Worm (Caenorhabditis elegans) whole organism, mixed stage, embryonic: ENCODE results near the gene mig-39.

ENCODE experiments used
- M03D4.4 ChIP-seq: sonication (generic microtip); optimal IDR thresholded peaks from 2 replicates; lab custom pipeline; 2017; ENCODE audit warnings: mild to moderate bottlenecking, missing genetic modification characterization, missing compliant biosample characterization
- blmp-1 ChIP-seq: fragments of 150-350 bp; optimal IDR thresholded peaks from 2 replicates; lab custom pipeline; 2014; ENCODE audit warnings: missing biosample characterization, missing genetic modification characterization
- ceh-39 ChIP-seq: fragments of 150-350 bp; optimal IDR thresholded peaks from 2 replicates; lab custom pipeline; 2014; ENCODE audit warnings: missing biosample characterization, missing genetic modification characterization
- ceh-83 ChIP-seq: fragments of 200-800 bp; sonication (Bioruptor generic); optimal IDR thresholded peaks from 2 replicates; lab custom pipeline; 2018; ENCODE audit warnings: mild to moderate bottlenecking, missing genetic modification characterization, missing compliant biosample characterization
- ces-1 ChIP-seq: fragments of 150-350 bp; optimal IDR thresholded peaks from 2 replicates; lab custom pipeline; 2014; ENCODE audit warnings: missing biosample characterization, missing genetic modification reagents, missing genetic modification characterization
- cnd-1 ChIP-seq: fragments of 200-800 bp; sonication (Bioruptor generic); optimal IDR thresholded peaks from 2 replicates; lab custom pipeline; 2018; ENCODE audit warnings: mild to moderate bottlenecking, missing genetic modification characterization, missing compliant biosample characterization
- drap-1 ChIP-seq: fragments of 200-800 bp; sonication (Bioruptor generic); optimal IDR thresholded peaks from 3 replicates; lab custom pipeline; 2018; ENCODE audit warnings: mild to moderate bottlenecking, missing genetic modification characterization, missing compliant biosample characterization
- elt-1 ChIP-seq: sonication (generic microtip); optimal IDR thresholded peaks from 2 replicates; lab custom pipeline; 2017; ENCODE audit warnings: missing genetic modification characterization, mild to moderate bottlenecking, missing compliant biosample characterization, antibody characterized with exemption, moderate library complexity, borderline replicate concordance; ENCODE audit not compliant: insufficient read depth
- elt-3 ChIP-seq: fragments of 150-350 bp; optimal IDR thresholded peaks from 2 replicates; lab custom pipeline; 2014; ENCODE audit warnings: missing biosample characterization, missing genetic modification characterization
- flh-1 ChIP-seq: fragments of 200-800 bp; sonication (Bioruptor generic); optimal IDR thresholded peaks from 2 replicates; lab custom pipeline; 2018; ENCODE audit warnings: mild to moderate bottlenecking, missing genetic modification characterization, moderate library complexity, missing compliant biosample characterization
- ham-2 ChIP-seq: fragments of 200-800 bp; sonication (Bioruptor generic); optimal IDR thresholded peaks from 2 replicates; lab custom pipeline; 2018; ENCODE audit warnings: mild to moderate bottlenecking, missing genetic modification characterization, missing compliant biosample characterization
- hlh-1 ChIP-seq: fragments of 150-350 bp; optimal IDR thresholded peaks from 2 replicates; lab custom pipeline; 2014; ENCODE audit warnings: missing biosample characterization, missing genetic modification reagents, missing genetic modification characterization
- lin-13 ChIP-seq: fragments of 150-350 bp; optimal IDR thresholded peaks from 2 replicates; lab custom pipeline; 2014; ENCODE audit warnings: missing biosample characterization, missing genetic modification characterization
- lin-32 ChIP-seq: fragments of 200-800 bp; sonication (Bioruptor generic); optimal IDR thresholded peaks from 2 replicates; lab custom pipeline; 2018; ENCODE audit warnings: mild to moderate bottlenecking, missing genetic modification characterization, missing compliant biosample characterization
- lsy-2 ChIP-seq: fragments of 150-350 bp; optimal IDR thresholded peaks from 2 replicates; lab custom pipeline; 2014; ENCODE audit warnings: missing biosample characterization, missing genetic modification characterization
- mab-5 ChIP-seq: fragments of 150-350 bp; optimal IDR thresholded peaks from 2 replicates; lab custom pipeline; 2014; ENCODE audit warnings: missing biosample characterization, missing genetic modification characterization
- mep-1 ChIP-seq: fragments of 150-350 bp; optimal IDR thresholded peaks from 2 replicates; lab custom pipeline; 2017; ENCODE audit warnings: missing biosample characterization, missing genetic modification reagents, missing genetic modification characterization, inconsistent platforms
- mls-2 ChIP-seq: sonication (generic microtip); optimal IDR thresholded peaks from 2 replicates; lab custom pipeline; 2016; ENCODE audit warnings: mild to moderate bottlenecking, missing genetic modification characterization, moderate library complexity, missing compliant biosample characterization
- nhr-12 ChIP-seq: fragments of 150-350 bp; optimal IDR thresholded peaks from 2 replicates; lab custom pipeline; 2014; ENCODE audit warnings: missing biosample characterization, missing genetic modification characterization
- nhr-2 ChIP-seq: fragments of 150-350 bp; optimal IDR thresholded peaks from 2 replicates; lab custom pipeline; 2014; ENCODE audit warnings: missing biosample characterization, missing genetic modification characterization
- nhr-237 ChIP-seq: fragments of 150-350 bp; optimal IDR thresholded peaks from 2 replicates; lab custom pipeline; 2014; ENCODE audit warnings: missing biosample characterization, missing genetic modification characterization
- pha-4 ChIP-seq: fragments of 150-350 bp; optimal IDR thresholded peaks from 2 replicates; lab custom pipeline; 2018; ENCODE audit warnings: missing biosample characterization, missing genetic modification reagents, missing genetic modification characterization
- sem-2 ChIP-seq: fragments of 200-800 bp; sonication (Bioruptor generic); optimal IDR thresholded peaks from 2 replicates; lab custom pipeline; 2018; ENCODE audit warnings: mild to moderate bottlenecking, missing genetic modification characterization, missing compliant biosample characterization
- sptf-1 ChIP-seq: sonication (generic microtip); optimal IDR thresholded peaks from 2 replicates; lab custom pipeline; 2017; ENCODE audit warnings: mild to moderate bottlenecking, missing genetic modification characterization, moderate library complexity, missing compliant biosample characterization
- unc-120 ChIP-seq: sonication (generic microtip); optimal IDR thresholded peaks from 2 replicates; lab custom pipeline; 2017; ENCODE audit warnings: missing genetic modification characterization, missing compliant biosample characterization; ENCODE audit not compliant: poor library complexity, severe bottlenecking
- unc-62 ChIP-seq: fragments of 150-350 bp; optimal IDR thresholded peaks from 2 replicates; lab custom pipeline; 2014; ENCODE audit warnings: missing biosample characterization, missing genetic modification reagents, missing genetic modification characterization
- zip-8 ChIP-seq: fragments of 150-350 bp; optimal IDR thresholded peaks from 2 replicates; lab custom pipeline; 2014; ENCODE audit warnings: missing biosample characterization, missing genetic modification characterization
- ztf-11 ChIP-seq: fragments of 150-350 bp; optimal IDR thresholded peaks from 2 replicates; lab custom pipeline; 2014; ENCODE audit warnings: missing biosample characterization, missing genetic modification characterization

The mig-39 gene

DNA sequence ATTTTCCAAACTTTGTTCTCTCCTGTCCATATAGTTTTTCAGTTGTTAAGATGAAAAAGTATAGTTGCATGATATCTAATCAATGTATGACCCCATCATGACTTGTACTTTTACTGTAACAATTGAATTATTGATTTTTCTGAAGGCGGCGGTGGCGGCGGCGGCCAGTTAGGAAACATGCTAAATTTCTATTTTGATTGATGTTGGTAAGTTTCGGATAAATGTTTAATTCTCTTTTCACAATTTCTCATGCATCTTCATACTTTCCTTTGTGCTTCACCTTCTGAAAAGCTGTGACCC is 48.9 kb upstream of the mig-39 start, which contains the start of gene sor-1:
sor-1 (plus strand) TSS at position 201 of the 300 bp plus-strand sequence.
- TF ChIP-seq drap-1 (no peak), sem-2 (GFP tag; lab: Kevin White, UChicago) (no peak), mep-1 (tag; lab: Kevin White, UChicago) (no peak), blmp-1 (tag; lab: Kevin White, UChicago) (no peak), mls-2 (tag; lab: Kevin White, UChicago) (no peak), mab-5 (tag; lab: Kevin White, UChicago) (no peak), ceh-39 (tag; lab: Kevin White, UChicago) (no peak), lin-32 (GFP tag; lab: Kevin White, UChicago) (no peak), zip-8 (tag; lab: Kevin White, UChicago) (no peak), elt-3 (tag; lab: Kevin White, UChicago) (no peak), pha-4 (tag; lab: Kevin White, UChicago) (no peak), lin-13 (tag; lab: Kevin White, UChicago) (no peak), ztf-11 (tag; lab: Kevin White, UChicago) (no peak), hlh-1 (tag; lab: Kevin White, UChicago) (no peak)

DNA sequence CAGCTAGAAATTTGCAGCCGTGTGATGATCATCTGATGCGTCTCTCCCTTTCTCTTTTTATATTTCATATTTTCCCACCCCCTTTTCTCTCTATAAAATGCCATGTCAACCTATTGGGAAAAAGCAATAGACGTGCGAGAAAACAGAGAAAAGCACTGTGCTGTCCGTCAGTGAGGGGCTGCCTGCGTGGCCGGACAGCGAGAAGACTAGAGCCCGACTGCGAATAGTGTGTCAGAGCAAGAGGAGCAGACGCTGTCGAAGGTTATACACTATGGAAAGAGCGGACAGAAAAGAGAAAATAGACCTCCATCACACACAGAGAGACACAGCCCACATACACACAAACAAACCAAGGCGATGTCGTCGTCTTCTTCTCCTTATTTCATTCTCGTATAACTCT is 41.8 kb upstream of the mig-39 start:
- TF ChIP-seq drap-1 = peak; percentile 49
- TF ChIP-seq mab-5 (tag; lab: Kevin White, UChicago) = no peak
- TF ChIP-seq unc-62 (GFP tag; lab: Kevin White, UChicago) = peak; percentile 48
- TF ChIP-seq cnd-1 (tag; lab: Kevin White, UChicago) = peak; percentile 50
- TF ChIP-seq ham-2 = peak; percentile 57
- TF ChIP-seq mep-1 (tag; lab: Kevin White, UChicago) = peak; percentile 36
- peak; percentile 29 for TF ChIP-seq lsy-2
- peak; percentile 9 for TF ChIP-seq sptf-1 (tag; lab: Kevin White, UChicago)
- TF ChIP-seq elt-1 = no peak
- peak; percentile 19 for TF ChIP-seq unc-120 (tag; lab: Kevin White, UChicago)
- TF ChIP-seq mls-2 (tag; lab: Kevin White, UChicago) = peak; percentile 53
- no peak for TF ChIP-seq nhr-237 (tag; lab: Kevin White, UChicago)
- peak; percentile 22 for TF ChIP-seq hlh-1 (tag; lab: Kevin White, UChicago)
- TF ChIP-seq nhr-2 = peak; percentile 1
- TF ChIP-seq pha-4 (tag; lab: Kevin White, UChicago) = peak; percentile 21
- peak; percentile 23 for TF ChIP-seq ces-1 (GFP tag; lab: Kevin White, UChicago)

DNA sequence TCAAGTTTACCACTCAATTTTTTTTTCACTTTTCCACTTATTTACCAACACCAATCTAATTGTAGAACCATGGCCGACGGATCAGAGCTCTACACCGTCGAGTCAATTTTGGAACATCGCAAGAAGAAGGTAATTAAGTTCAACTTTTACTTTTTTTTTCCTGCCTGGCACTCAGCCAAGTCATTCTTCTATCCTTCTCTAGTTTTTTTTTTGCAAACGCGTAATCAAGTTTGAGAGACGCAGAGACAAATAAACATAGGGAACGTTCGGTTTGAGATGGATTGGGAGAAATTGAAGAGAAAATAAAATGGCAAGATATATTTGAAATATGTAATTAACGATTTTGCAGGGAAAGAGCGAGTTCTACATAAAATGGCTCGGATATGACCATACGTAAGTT is 40.6 kb upstream of the mig-39 start, which contains the start of gene cec-1:
cec-1 (plus strand) TSS at position 63 of the 400 bp plus-strand sequence.
- TF ChIP-seq ceh-83 (no peak), sem-2 (GFP tag; lab: Kevin White, UChicago) (no peak), ces-1 (GFP tag; lab: Kevin White, UChicago) (peak; percentile 74)

DNA sequence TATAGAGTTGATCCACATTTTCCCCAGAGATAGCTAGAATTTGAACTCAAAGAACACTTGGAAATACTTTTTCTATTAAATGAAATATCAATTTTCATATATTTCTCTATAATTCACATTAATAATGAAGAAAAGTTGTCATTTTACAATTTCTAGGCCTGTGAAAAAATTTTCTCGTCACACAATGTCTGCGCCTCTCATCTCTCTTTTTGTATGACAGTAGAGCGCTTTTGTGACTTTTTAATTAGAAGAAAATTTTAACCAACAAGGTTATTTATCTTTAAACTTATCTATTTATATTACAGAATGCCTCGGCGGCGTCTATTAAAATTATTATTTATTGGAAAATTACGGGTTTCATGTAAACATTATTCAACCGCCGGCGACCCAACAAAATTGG is 37.8 kb upstream of the mig-39 start, which contains the start of gene ZK1236.1:
ZK1236.1 (plus strand) TSS at position 263 of the 400 bp plus-strand sequence.
- no peak for TF ChIP-seq flh-1 (GFP tag; lab: Kevin White, UChicago)
- TF ChIP-seq nhr-12 (tag; lab: Kevin White, UChicago) = no peak
- TF ChIP-seq, all 35 proteins: peak for 0

DNA sequence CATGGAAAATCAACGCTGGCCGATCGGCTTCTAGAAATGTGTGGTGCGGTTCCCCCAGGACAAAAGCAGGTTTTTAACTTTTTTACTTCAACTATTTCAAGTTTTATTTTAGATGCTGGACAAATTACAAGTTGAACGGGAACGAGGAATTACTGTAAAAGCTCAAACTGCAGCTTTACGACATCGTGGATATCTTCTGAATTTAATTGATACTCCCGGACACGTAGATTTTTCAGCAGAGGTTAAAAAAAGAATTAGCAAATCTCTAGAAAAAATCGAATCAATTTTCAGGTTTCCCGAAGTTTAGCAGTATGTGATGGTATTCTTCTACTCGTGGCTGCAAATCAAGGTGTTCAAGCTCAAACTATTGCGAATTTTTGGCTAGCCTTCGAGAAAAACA is 37.3 kb upstream of the mig-39 start:
- TF ChIP-seq ceh-39 (tag; lab: Kevin White, UChicago) (no peak), blmp-1 (tag; lab: Kevin White, UChicago) (no peak)

DNA sequence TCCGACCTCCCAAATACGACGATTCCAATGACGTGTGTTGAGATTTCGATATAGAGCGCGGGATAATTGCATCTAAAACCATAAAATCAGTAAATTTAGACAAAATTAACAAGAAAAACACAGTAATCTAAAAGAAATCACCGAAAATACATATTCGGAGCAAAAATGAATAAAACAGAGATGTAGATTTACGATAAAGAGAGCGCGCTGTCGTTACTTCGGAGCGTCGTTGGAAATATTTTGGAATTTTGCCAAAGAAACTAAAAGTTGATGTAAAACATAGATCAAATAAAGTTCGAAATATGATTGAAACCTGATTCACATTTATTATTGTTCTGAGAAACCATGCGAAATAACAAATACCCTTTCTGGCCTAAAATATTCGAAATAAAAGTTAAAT is 34.7 kb upstream of the mig-39 start, which contains the start of gene ZK1236.5:
ZK1236.5 (minus strand) TSS at position 72 of the 400 bp plus-strand sequence.
- TF ChIP-seq unc-62 (GFP tag; lab: Kevin White, UChicago) (no peak), ces-1 (GFP tag; lab: Kevin White, UChicago) (peak; percentile 18)

DNA sequence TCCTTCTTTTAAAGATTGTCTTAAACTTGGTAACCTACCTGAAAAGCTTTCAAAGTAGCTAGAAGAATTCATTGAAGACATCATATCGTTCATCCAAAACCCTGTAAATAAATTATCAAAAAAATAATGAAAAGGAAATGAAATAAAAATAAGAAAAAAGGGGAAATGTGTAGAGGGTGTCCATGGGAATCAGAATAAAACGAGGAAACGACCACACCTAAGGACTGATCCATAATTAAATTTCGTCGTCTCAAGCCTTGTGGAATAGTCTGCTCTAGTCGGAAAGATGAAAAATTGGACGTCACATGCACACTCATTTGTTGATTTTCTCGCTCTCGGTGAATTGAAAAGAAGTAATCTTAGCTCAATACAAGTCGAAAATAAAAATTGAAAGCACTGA is 31.8 kb upstream of the mig-39 start, which contains the start of gene ZK1236.9:
ZK1236.9 (minus strand) TSS at position 101 of the 400 bp plus-strand sequence.
- no peak for TF ChIP-seq pha-4 (tag; lab: Kevin White, UChicago)
- TF ChIP-seq ceh-83 = no peak
- no peak for TF ChIP-seq elt-3 (tag; lab: Kevin White, UChicago)
- no peak for TF ChIP-seq M03D4.4 (tag; lab: Kevin White, UChicago)
- TF ChIP-seq zip-8 (tag; lab: Kevin White, UChicago) = no peak
- TF ChIP-seq unc-62 (GFP tag; lab: Kevin White, UChicago) = no peak
- TF ChIP-seq lin-32 (GFP tag; lab: Kevin White, UChicago) = no peak
- no peak for TF ChIP-seq mls-2 (tag; lab: Kevin White, UChicago)
- TF ChIP-seq ces-1 (GFP tag; lab: Kevin White, UChicago) = no peak
- TF ChIP-seq elt-1 = no peak
- TF ChIP-seq nhr-12 (tag; lab: Kevin White, UChicago) = no peak
- TF ChIP-seq ceh-39 (tag; lab: Kevin White, UChicago) = no peak
- no peak for TF ChIP-seq nhr-237 (tag; lab: Kevin White, UChicago)
- no peak for TF ChIP-seq blmp-1 (tag; lab: Kevin White, UChicago)
- TF ChIP-seq nhr-2 = no peak
- no peak for TF ChIP-seq cnd-1 (tag; lab: Kevin White, UChicago)
- no peak for TF ChIP-seq lin-13 (tag; lab: Kevin White, UChicago)
